Fruit fly (Drosophila melanogaster): ENCODE data around the gene CG33511.

DNA sequence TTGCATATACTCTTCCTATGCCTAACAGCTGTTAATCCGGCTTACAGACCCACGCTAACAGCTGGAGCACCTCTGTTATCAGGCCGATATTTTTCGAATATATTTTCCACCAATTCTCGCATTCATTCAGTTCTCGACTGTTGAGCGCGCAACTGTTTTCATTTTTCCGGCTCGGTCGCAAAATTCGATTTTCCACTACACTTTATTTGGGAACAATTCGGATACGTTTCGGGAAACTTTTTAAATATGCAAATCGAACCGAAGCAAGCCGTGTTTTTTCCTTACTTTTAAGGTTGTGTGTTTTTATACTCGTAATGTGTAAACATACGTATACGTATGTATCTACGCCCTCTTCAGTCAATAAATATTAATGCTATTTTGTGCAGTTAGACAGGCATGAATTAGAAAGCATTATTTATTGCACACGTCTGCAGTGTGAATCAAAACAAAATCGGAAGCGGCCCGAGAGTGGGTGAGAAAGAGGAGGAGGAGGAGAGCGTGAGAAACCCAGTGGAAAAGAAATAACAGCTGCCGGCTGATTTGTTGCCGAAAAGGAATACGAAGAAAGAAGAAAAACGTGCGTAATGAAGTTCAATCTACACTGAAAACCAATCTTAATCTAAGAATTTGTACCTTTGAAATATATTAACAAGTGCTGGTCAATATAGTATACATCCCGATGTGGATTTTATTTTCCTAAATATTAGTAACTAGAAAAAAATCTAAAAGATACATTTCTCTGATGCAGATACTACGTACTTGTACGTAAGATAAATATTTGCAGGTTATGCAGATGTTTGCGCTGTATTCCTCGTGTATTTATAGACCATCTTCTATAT lies 25.6 kb upstream of the CG33511 start:
- TF ChIP-seq cnc (optimal IDR thresholded peaks at IDR 0.05): no peak
- TF ChIP-seq tj (GFP tag; optimal IDR thresholded peaks at IDR 0.05): peak; percentile 54
- TF ChIP-seq CG14711 (tag; optimal IDR thresholded peaks at IDR 0.05): no peak
- no peak for TF ChIP-seq ovo (GFP tag; optimal IDR thresholded peaks at IDR 0.05)
- TF ChIP-seq CG5204 (GFP tag; optimal IDR thresholded peaks at IDR 0.05): no peak
- peak; percentile 54 for TF ChIP-seq cic (GFP tag; optimal IDR thresholded peaks at IDR 0.05)
- TF ChIP-seq CG12768 (GFP tag; optimal IDR thresholded peaks at IDR 0.05): no peak
- TF ChIP-seq bab1 (GFP tag; optimal IDR thresholded peaks at IDR 0.05): peak; percentile 25
- no peak for TF ChIP-seq Clk (GFP tag; optimal IDR thresholded peaks at IDR 0.05)
